Fruit fly (Drosophila melanogaster): ENCODE results near the gene JIL-1.

DNA sequence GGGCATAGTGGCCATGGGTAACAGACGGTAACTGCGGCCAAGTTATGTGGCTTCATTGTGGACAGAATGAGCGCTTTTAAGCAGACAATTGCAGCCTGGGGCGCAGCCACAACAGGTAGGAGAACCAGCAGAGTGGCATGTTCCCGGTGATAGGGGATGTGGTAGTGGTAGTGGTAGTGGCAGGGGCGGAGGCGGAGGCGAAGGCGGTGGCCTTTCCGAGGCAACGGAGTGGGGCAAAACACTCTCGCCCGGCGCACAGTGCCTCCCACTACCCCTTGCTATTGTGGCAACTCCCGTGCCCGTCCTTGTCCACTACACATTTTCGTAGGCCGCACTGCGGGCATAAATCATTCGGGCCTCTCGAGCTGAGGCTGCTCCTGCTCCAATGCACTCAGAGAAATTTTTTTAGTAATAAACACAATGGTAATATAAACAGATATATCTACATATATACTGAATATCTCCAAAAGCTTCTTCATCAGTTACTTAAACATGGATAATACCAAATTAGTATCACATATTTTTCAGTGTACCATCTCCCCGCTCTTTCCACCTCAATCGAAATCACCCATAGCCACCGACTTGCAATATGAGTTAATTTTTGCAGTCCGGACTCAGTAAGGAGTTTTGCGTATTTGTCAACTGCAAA lies 59.5 kb downstream of the JIL-1 start:
- TF ChIP-seq Jra (GFP tag; optimal IDR thresholded peaks at IDR 0.05) (peak; percentile 18), foxo (GFP tag; optimal IDR thresholded peaks at IDR 0.05) (peak in 1 of 2 experiments; percentile 72), Hr78 (GFP tag; optimal IDR thresholded peaks at IDR 0.05) (no peak), dsf (GFP tag; optimal IDR thresholded peaks at IDR 0.05; ENCODE audit: borderline replicate concordance) (no peak), sv (GFP tag; optimal IDR thresholded peaks at IDR 0.05) (no peak), N (GFP tag; optimal IDR thresholded peaks at IDR 0.05) (no peak), Myc (optimal IDR thresholded peaks at IDR 0.05) (no peak), tai (GFP tag; optimal IDR thresholded peaks at IDR 0.05) (no peak), sage (GFP tag; optimal IDR thresholded peaks at IDR 0.05) (peak; percentile 51), usp (GFP tag; optimal IDR thresholded peaks at IDR 0.05) (no peak), Dif (GFP tag; optimal IDR thresholded peaks at IDR 0.05; ENCODE audit: partially characterized antibody) (no peak), h (GFP tag; optimal IDR thresholded peaks at IDR 0.05) (peak; percentile 83), psq (GFP tag; optimal IDR thresholded peaks at IDR 0.05) (peak; percentile 61)
